Fruit fly (Drosophila melanogaster) whole organism, embryonic: ENCODE data around the gene CaMKI.
A peak's percentile ranks its signal among the peaks of the same experiment; 100 is the strongest.

Source experiments
- C15 ChIP-seq: fragments of 200-800 bp; sonication (Bioruptor generic); IDR thresholded peaks from 3 replicates; pipeline ENCODE4 v1.3.6; 2022; ENCODE audit warnings: missing biosample characterization, missing genetic modification characterization
- CG10147 ChIP-seq: fragments of 200-800 bp; sonication (Bioruptor generic); optimal IDR thresholded peaks from 2 replicates; lab custom pipeline; 2019; ENCODE audit warnings: missing biosample characterization, mild to moderate bottlenecking, missing genetic modification characterization, moderate library complexity
- CG10267 ChIP-seq: fragments of 200-800 bp; sonication (Bioruptor generic); optimal IDR thresholded peaks from 2 replicates; lab custom pipeline; 2018; ENCODE audit warnings: missing biosample characterization, mild to moderate bottlenecking, missing genetic modification characterization, moderate library complexity
- CG10274 ChIP-seq: fragments of 200-800 bp; sonication (Bioruptor generic); optimal IDR thresholded peaks from 3 replicates; lab custom pipeline; 2017; ENCODE audit warnings: missing biosample characterization, mild to moderate bottlenecking, missing genetic modification characterization
- CG10654 ChIP-seq: fragments of 200-800 bp; sonication (Bioruptor generic); optimal IDR thresholded peaks from 2 replicates; lab custom pipeline; 2016; ENCODE audit warnings: missing biosample characterization, missing genetic modification characterization
- CG12071 ChIP-seq: fragments of 200-800 bp; sonication (Bioruptor generic); optimal IDR thresholded peaks from 3 replicates; lab custom pipeline; 2018; ENCODE audit warnings: missing biosample characterization, mild to moderate bottlenecking, missing genetic modification characterization
- CG12942 ChIP-seq: fragments of 200-800 bp; sonication (Bioruptor generic); optimal IDR thresholded peaks from 3 replicates; lab custom pipeline; 2016; ENCODE audit warnings: missing biosample characterization, missing genetic modification characterization
- CG13894 ChIP-seq: fragments of 200-800 bp; sonication (Bioruptor generic); optimal IDR thresholded peaks from 3 replicates; lab custom pipeline; 2018; ENCODE audit warnings: missing biosample characterization, mild to moderate bottlenecking, missing genetic modification characterization, moderate library complexity
- CG16863 ChIP-seq: fragments of 200-800 bp; sonication (Bioruptor generic); optimal IDR thresholded peaks from 3 replicates; lab custom pipeline; 2016; ENCODE audit warnings: missing biosample characterization, missing genetic modification characterization
- CG18262 ChIP-seq: fragments of 200-800 bp; optimal IDR thresholded peaks from 3 replicates; lab custom pipeline; 2019; ENCODE audit warnings: missing biosample characterization, mild to moderate bottlenecking, missing genetic modification characterization, moderate library complexity
- CG2116 ChIP-seq: fragments of 200-800 bp; sonication (Bioruptor generic); optimal IDR thresholded peaks from 3 replicates; lab custom pipeline; 2018; ENCODE audit warnings: missing biosample characterization, mild to moderate bottlenecking, missing genetic modification characterization
- CG2199 ChIP-seq: fragments of 200-800 bp; sonication (Bioruptor generic); IDR thresholded peaks from 3 replicates; pipeline ENCODE4 v1.3.6; 2022; ENCODE audit warnings: missing biosample characterization, missing genetic modification characterization
- CG30431 ChIP-seq: fragments of 200-800 bp; sonication (Bioruptor generic); optimal IDR thresholded peaks from 2 replicates; lab custom pipeline; 2017; ENCODE audit warnings: missing biosample characterization, missing genetic modification characterization
- CG31388 ChIP-seq: fragments of 200-800 bp; sonication (Bioruptor generic); optimal IDR thresholded peaks from 2 replicates; lab custom pipeline; 2016; ENCODE audit warnings: missing biosample characterization, missing genetic modification characterization
- CG3281 ChIP-seq: fragments of 200-800 bp; sonication (Bioruptor generic); optimal IDR thresholded peaks from 3 replicates; lab custom pipeline; 2017; ENCODE audit warnings: missing biosample characterization, mild to moderate bottlenecking, missing genetic modification characterization
- CG3407 ChIP-seq: fragments of 200-800 bp; sonication (Bioruptor generic); optimal IDR thresholded peaks from 2 replicates; lab custom pipeline; 2018; ENCODE audit warnings: missing biosample characterization, mild to moderate bottlenecking, missing genetic modification characterization
- CG6272 ChIP-seq: fragments of 200-800 bp; sonication (Bioruptor generic); IDR thresholded peaks from 2 replicates; pipeline ENCODE4 v1.3.6; 2022; ENCODE audit warnings: missing biosample characterization, missing genetic modification characterization
- CG8089 ChIP-seq: fragments of 200-800 bp; sonication (Bioruptor generic); optimal IDR thresholded peaks from 3 replicates; lab custom pipeline; 2016; ENCODE audit warnings: missing biosample characterization, missing genetic modification characterization
- CG8290 ChIP-seq, 3 experiments: fragments of 200-800 bp; sonication (Bioruptor generic); optimal IDR thresholded peaks; 2 replicates each; lab custom pipeline; 2016 to 2019; ENCODE audit warnings: missing biosample characterization in 3 of 3, missing genetic modification characterization in 3 of 3, mild to moderate bottlenecking in 2 of 3, moderate library complexity in 1 of 3
- D19A ChIP-seq: fragments of 200-800 bp; optimal IDR thresholded peaks from 3 replicates; lab custom pipeline; 2019; ENCODE audit warnings: missing biosample characterization, mild to moderate bottlenecking, missing genetic modification characterization, moderate library complexity
- D19B ChIP-seq: fragments of 200-800 bp; sonication (Bioruptor generic); optimal IDR thresholded peaks from 2 replicates; lab custom pipeline; 2017; ENCODE audit warnings: missing biosample characterization, mild to moderate bottlenecking, missing genetic modification characterization
- Dad ChIP-seq: fragments of 200-800 bp; sonication (Bioruptor generic); optimal IDR thresholded peaks from 3 replicates; lab custom pipeline; 2016; ENCODE audit warnings: missing biosample characterization, missing genetic modification characterization
- ERR ChIP-seq: fragments of 200-800 bp; sonication (Bioruptor generic); optimal IDR thresholded peaks from 2 replicates; lab custom pipeline; 2016; ENCODE audit warnings: missing biosample characterization, missing genetic modification characterization
- Meics ChIP-seq: fragments of 200-800 bp; sonication (Bioruptor generic); optimal IDR thresholded peaks from 2 replicates; lab custom pipeline; 2017; ENCODE audit warnings: missing biosample characterization, mild to moderate bottlenecking, missing genetic modification characterization
- Rx ChIP-seq: fragments of 200-800 bp; sonication (Bioruptor generic); IDR thresholded peaks from 2 replicates; pipeline ENCODE4 v1.3.6; 2022; ENCODE audit warnings: missing biosample characterization, missing genetic modification characterization
- Sin3A ChIP-seq: fragments of >200 bp; optimal IDR thresholded peaks from 2 replicates; lab custom pipeline; 2018
- Ssrp ChIP-seq: fragments of 200-800 bp; sonication (Bioruptor generic); optimal IDR thresholded peaks from 2 replicates; lab custom pipeline; 2018; ENCODE audit warnings: missing biosample characterization, mild to moderate bottlenecking, missing genetic modification characterization, moderate library complexity
- TFAM ChIP-seq: fragments of 200-800 bp; sonication (Bioruptor generic); optimal IDR thresholded peaks from 2 replicates; lab custom pipeline; 2017; ENCODE audit warnings: missing biosample characterization, missing genetic modification characterization, inconsistent platforms
- aop ChIP-seq: fragments of 200-800 bp; sonication (Bioruptor generic); IDR thresholded peaks from 2 replicates; pipeline ENCODE4 v1.3.6; 2022; ENCODE audit warnings: missing biosample characterization, missing genetic modification characterization
- cg ChIP-seq: fragments of 200-800 bp; sonication (Bioruptor generic); optimal IDR thresholded peaks from 3 replicates; lab custom pipeline; 2019; ENCODE audit warnings: missing biosample characterization, mild to moderate bottlenecking, missing genetic modification characterization, moderate library complexity
- dpn ChIP-seq, 2 experiments: fragments of 200-800 bp; sonication (Bioruptor generic); optimal IDR thresholded peaks; 3 replicates each; lab custom pipeline; 2016; ENCODE audit warnings: missing biosample characterization in 2 of 2, missing genetic modification characterization in 2 of 2
- eve ChIP-seq, 2 experiments: fragments of >200 bp; optimal IDR thresholded peaks; 2 replicates each; lab custom pipeline; 2017; ENCODE audit warnings: missing biosample characterization in 2 of 2, missing genetic modification characterization in 2 of 2
- fd102C ChIP-seq: fragments of 200-800 bp; sonication (Bioruptor generic); optimal IDR thresholded peaks from 2 replicates; lab custom pipeline; 2018; ENCODE audit warnings: missing biosample characterization, mild to moderate bottlenecking, missing genetic modification characterization, moderate library complexity
- gem ChIP-seq: fragments of 200-800 bp; sonication (Bioruptor generic); optimal IDR thresholded peaks from 2 replicates; lab custom pipeline; 2019; ENCODE audit warnings: missing biosample characterization, mild to moderate bottlenecking, missing genetic modification characterization, moderate library complexity
- gro ChIP-seq: fragments of 200-800 bp; sonication (Bioruptor generic); optimal IDR thresholded peaks from 2 replicates; lab custom pipeline; 2016; ENCODE audit warnings: missing biosample characterization, missing genetic modification characterization
- her ChIP-seq: fragments of 200-800 bp; sonication (Bioruptor generic); optimal IDR thresholded peaks from 2 replicates; lab custom pipeline; 2016; ENCODE audit warnings: missing biosample characterization, missing genetic modification characterization
- klu ChIP-seq: fragments of 200-800 bp; sonication (Bioruptor generic); IDR thresholded peaks from 2 replicates; pipeline ENCODE4 v1.3.6; 2022; ENCODE audit warnings: missing biosample characterization, missing genetic modification characterization
- kni ChIP-seq: fragments of 200-800 bp; sonication (Bioruptor generic); optimal IDR thresholded peaks from 3 replicates; lab custom pipeline; 2017; ENCODE audit warnings: mild to moderate bottlenecking, missing biosample characterization, missing genetic modification reagents, missing genetic modification characterization
- mam ChIP-seq: fragments of 200-800 bp; sonication (Bioruptor generic); optimal IDR thresholded peaks from 3 replicates; lab custom pipeline; 2016; ENCODE audit warnings: missing biosample characterization, missing genetic modification characterization
- nau ChIP-seq: fragments of 200-800 bp; sonication (Bioruptor generic); optimal IDR thresholded peaks from 3 replicates; lab custom pipeline; 2017; ENCODE audit warnings: missing biosample characterization, mild to moderate bottlenecking, missing genetic modification characterization, missing genetic modification reagents
- nerfin-2 ChIP-seq: fragments of 200-800 bp; sonication (Bioruptor generic); IDR thresholded peaks from 2 replicates; pipeline ENCODE4 v1.3.6; 2022; ENCODE audit warnings: missing biosample characterization, missing genetic modification characterization; ENCODE audit not compliant: partially characterized antibody
- otp ChIP-seq: fragments of 200-800 bp; sonication (Bioruptor generic); IDR thresholded peaks from 3 replicates; pipeline ENCODE4, ENCODE4 v1.3.6; 2022; ENCODE audit warnings: missing biosample characterization, missing genetic modification characterization
- phol ChIP-seq: fragments of 200-800 bp; sonication (Bioruptor generic); optimal IDR thresholded peaks from 3 replicates; lab custom pipeline; 2018; ENCODE audit warnings: missing biosample characterization, mild to moderate bottlenecking, missing genetic modification characterization, moderate library complexity
- rib ChIP-seq: fragments of 200-800 bp; sonication (Bioruptor generic); IDR thresholded peaks from 2 replicates; pipeline ENCODE4 v1.3.6; 2022; ENCODE audit warnings: missing biosample characterization, missing genetic modification characterization
- row ChIP-seq: fragments of 200-800 bp; sonication (Bioruptor generic); IDR thresholded peaks from 3 replicates; pipeline ENCODE4 v1.3.6; 2022; ENCODE audit warnings: missing biosample characterization, missing genetic modification characterization
- stc ChIP-seq: fragments of 200-800 bp; sonication (Bioruptor generic); IDR thresholded peaks from 2 replicates; pipeline ENCODE4 v1.3.6; 2022; ENCODE audit warnings: missing biosample characterization, missing genetic modification characterization
- twi ChIP-seq: fragments of 200-800 bp; optimal IDR thresholded peaks from 2 replicates; lab custom pipeline; 2019; ENCODE audit warnings: missing biosample characterization, mild to moderate bottlenecking, missing genetic modification characterization, moderate library complexity
- usp ChIP-seq: fragments of >200 bp; optimal IDR thresholded peaks from 2 replicates; lab custom pipeline; 2017; ENCODE audit warnings: missing biosample characterization, missing genetic modification characterization
- zen2 ChIP-seq: fragments of 200-800 bp; sonication (Bioruptor generic); IDR thresholded peaks from 3 replicates; pipeline ENCODE4 v1.3.6; 2022; ENCODE audit warnings: missing biosample characterization, missing genetic modification characterization; ENCODE audit not compliant: partially characterized antibody
- zfh1 ChIP-seq: fragments of 200-800 bp; sonication (Bioruptor generic); IDR thresholded peaks from 3 replicates; pipeline ENCODE4 v1.3.6; 2022; ENCODE audit warnings: missing biosample characterization, missing genetic modification characterization

CaMKI gene

DNA sequence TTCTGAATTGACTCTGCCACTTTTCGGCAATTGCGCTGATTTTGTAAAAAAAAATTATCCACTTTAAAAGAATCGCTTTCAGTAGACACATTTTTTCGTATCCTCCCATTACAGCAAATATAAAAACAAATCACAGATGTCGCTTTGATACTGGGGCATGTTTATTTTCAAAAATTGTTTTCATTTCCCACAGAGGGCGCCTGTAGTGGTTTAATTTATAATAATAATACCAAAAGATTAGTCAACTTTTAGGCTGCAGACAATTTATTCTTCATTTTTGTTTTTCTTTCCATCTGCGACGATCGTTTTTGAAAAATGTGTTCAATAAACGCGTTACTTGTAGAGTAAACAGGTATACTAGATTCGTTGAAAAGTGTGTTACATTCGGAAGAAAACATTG, 38.5 kb upstream of the CaMKI start (continued):
- TF ChIP-seq ERR (GFP tag; lab: Kevin White, UChicago) (no peak), CG3281 (GFP tag; lab: Kevin White, UChicago) (no peak), nerfin-2 (GFP tag; lab: Robert Waterston, UW) (no peak), C15 (no peak), aop (GFP tag; lab: Robert Waterston, UW) (no peak), TFAM (no peak), CG12071 (GFP tag; lab: Kevin White, UChicago) (no peak), nau (GFP tag; lab: Kevin White, UChicago) (no peak), CG10147 (GFP tag; lab: Kevin White, UChicago) (no peak), fd102C (GFP tag; lab: Kevin White, UChicago) (no peak), CG13894 (tag; lab: Kevin White, UChicago) (peak; percentile 57), Meics (GFP tag; lab: Kevin White, UChicago) (peak; percentile 51), Rx (no peak), her (GFP tag; lab: Kevin White, UChicago) (no peak), D19A (no peak), kni (no peak), CG3407 (GFP tag; lab: Kevin White, UChicago) (no peak), Sin3A (lab: Kevin White, UChicago) (no peak)
- TF ChIP-seq, all 482 proteins: peak for 119

DNA sequence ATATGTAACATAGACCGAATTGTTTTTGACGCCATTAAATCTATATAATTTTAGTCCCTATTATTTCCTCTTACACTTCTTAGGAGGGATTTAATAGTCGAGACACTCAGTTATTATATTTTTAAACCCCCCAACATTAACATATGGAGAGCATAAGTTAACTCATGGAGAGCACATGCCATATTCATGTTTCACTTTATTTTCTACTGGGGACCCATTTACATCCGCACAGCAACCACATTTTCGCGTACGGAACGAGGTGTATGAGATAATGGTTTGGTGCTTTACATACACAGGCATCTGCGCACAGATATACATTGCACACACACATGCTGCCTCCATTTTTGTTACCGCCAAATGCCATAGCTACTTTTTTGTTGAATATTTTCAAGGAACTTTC, 33.8 kb upstream of the CaMKI start:
- TF ChIP-seq stc, result no peak
- no peak for TF ChIP-seq CG8089 (GFP tag; lab: Kevin White, UChicago)
- no peak for TF ChIP-seq CG10654
- TF ChIP-seq otp (GFP tag; lab: Robert Waterston, UW), result no peak
- TF ChIP-seq CG6272, result no peak
- no peak for TF ChIP-seq dpn (GFP tag; optimal IDR thresholded peaks at IDR 0.05; lab: Kevin White, UChicago)
- no peak for TF ChIP-seq Ssrp (tag; lab: Kevin White, UChicago)
- TF ChIP-seq zfh1 (GFP tag; lab: Robert Waterston, UW), result no peak
- TF ChIP-seq CG30431, result no peak
- TF ChIP-seq CG2199, result peak; percentile 70; the same call in 1 of the 3 replicates
- no peak for TF ChIP-seq Dad (GFP tag; lab: Kevin White, UChicago)
- TF ChIP-seq twi (tag; lab: Kevin White, UChicago), result peak; percentile 99
- TF ChIP-seq gro (GFP tag; lab: Kevin White, UChicago), result no peak
- TF ChIP-seq CG16863 (GFP tag; lab: Kevin White, UChicago), result no peak
- TF ChIP-seq usp, result no peak
- TF ChIP-seq row (GFP tag; lab: Robert Waterston, UW), result peak; percentile 30; the same call in 1 of the 3 replicates
- TF ChIP-seq eve (GFP tag; optimal IDR thresholded peaks at IDR 0.05; lab: Kevin White, UChicago), result peak in 1 of 2 experiments; percentile 29
- TF ChIP-seq mam, result no peak
- no peak for TF ChIP-seq CG10267 (tag; lab: Kevin White, UChicago)
- no peak for TF ChIP-seq klu (GFP tag; lab: Robert Waterston, UW)
- no peak for TF ChIP-seq gem
- TF ChIP-seq phol (tag; lab: Kevin White, UChicago), result no peak
- no peak for TF ChIP-seq rib
- no peak for TF ChIP-seq zen2 (GFP tag; lab: Robert Waterston, UW)
- TF ChIP-seq cg (GFP tag; lab: Kevin White, UChicago), result peak; percentile 38
- TF ChIP-seq CG31388 (GFP tag; lab: Kevin White, UChicago), result no peak
- no peak for TF ChIP-seq CG8290 (GFP tag; optimal IDR thresholded peaks at IDR 0.05; lab: Kevin White, UChicago)
- peak in 1 of 2 experiments; percentile 14 for TF ChIP-seq CG8290 (tag; optimal IDR thresholded peaks at IDR 0.05; lab: Kevin White, UChicago)
- TF ChIP-seq CG12942 (GFP tag; lab: Kevin White, UChicago), result no peak
- TF ChIP-seq CG2116 (GFP tag; lab: Kevin White, UChicago), result no peak
- TF ChIP-seq CG10274, result no peak
- TF ChIP-seq CG18262 (tag; lab: Kevin White, UChicago), result peak; percentile 44
- TF ChIP-seq D19B (GFP tag; lab: Kevin White, UChicago), result peak; percentile 19
